Fruit fly (Drosophila melanogaster) whole organism, wandering third instar larva: ENCODE results near the gene CG42676.
A peak's percentile ranks its signal among the peaks of the same experiment; 100 is the strongest.

Experiments
- Abd-B ChIP-seq: fragments of >200 bp; optimal IDR thresholded peaks from 2 replicates; lab custom pipeline; 2017; ENCODE audit warnings: missing biosample characterization, missing genetic modification characterization
- Dfd ChIP-seq: fragments of >200 bp; optimal IDR thresholded peaks from 2 replicates; lab custom pipeline; 2017; ENCODE audit warnings: missing biosample characterization, missing genetic modification characterization
- Dif ChIP-seq: fragments of 200-275, 200-300 bp; sonication (Bioruptor generic); optimal IDR thresholded peaks from 2 replicates; lab custom pipeline; 2018; ENCODE audit warnings: missing biosample characterization, missing genetic modification characterization; ENCODE audit not compliant: partially characterized antibody
- GATAd ChIP-seq: sonication (Bioruptor generic); optimal IDR thresholded peaks from 2 replicates; lab custom pipeline; 2016; ENCODE audit warnings: missing biosample characterization, missing genetic modification characterization
- HLH106 ChIP-seq: fragments of 200-800 bp; optimal IDR thresholded peaks from 3 replicates; lab custom pipeline; 2019; ENCODE audit warnings: missing biosample characterization, mild to moderate bottlenecking, missing genetic modification characterization, moderate library complexity
- Hr83 ChIP-seq: fragments of 200-300 bp; sonication (Bioruptor generic); optimal IDR thresholded peaks from 2 replicates; lab custom pipeline; 2016; ENCODE audit warnings: missing biosample characterization, mild to moderate bottlenecking, missing genetic modification characterization, moderate library complexity; ENCODE audit not compliant: poor library complexity, severe bottlenecking
- Mio ChIP-seq: sonication (Bioruptor generic); optimal IDR thresholded peaks from 2 replicates; lab custom pipeline; 2016; ENCODE audit warnings: missing biosample characterization, missing genetic modification characterization
- Myc ChIP-seq: fragments of >200 bp; optimal IDR thresholded peaks from 2 replicates; lab custom pipeline; 2017
- N ChIP-seq: fragments of >200 bp; optimal IDR thresholded peaks from 2 replicates; lab custom pipeline; 2018; ENCODE audit warnings: missing biosample characterization, missing external identifiers, missing genetic modification characterization
- Rel ChIP-seq, 2 experiments: fragments of 200-800 bp; sonication (Bioruptor generic) in 1 of 2; optimal IDR thresholded peaks; 2 replicates in 1 of 2; 3 replicates in 1 of 2; lab custom pipeline; 2016 to 2019; ENCODE audit warnings: mild to moderate bottlenecking in 2 of 2, missing biosample characterization in 2 of 2, missing genetic modification characterization in 2 of 2, moderate library complexity in 1 of 2
- Sp1 ChIP-seq: fragments of 200-800 bp; sonication (Bioruptor generic); optimal IDR thresholded peaks from 3 replicates; lab custom pipeline; 2019; ENCODE audit warnings: missing biosample characterization, mild to moderate bottlenecking, missing genetic modification characterization, moderate library complexity
- Vsx2 ChIP-seq: fragments of 200-300, 225-300 bp; sonication (Bioruptor generic); optimal IDR thresholded peaks from 2 replicates; lab custom pipeline; 2018; ENCODE audit warnings: missing biosample characterization, missing genetic modification characterization; ENCODE audit not compliant: partially characterized antibody
- br ChIP-seq: fragments of 200-800 bp; sonication (Bioruptor generic); optimal IDR thresholded peaks from 2 replicates; lab custom pipeline; 2016; ENCODE audit warnings: missing biosample characterization, missing genetic modification characterization
- brk ChIP-seq: fragments of 200-800 bp; sonication (Bioruptor generic); optimal IDR thresholded peaks from 2 replicates; lab custom pipeline; 2016; ENCODE audit warnings: missing biosample characterization, mild to moderate bottlenecking, missing genetic modification characterization
- dsf ChIP-seq: sonication (Bioruptor generic); optimal IDR thresholded peaks from 2 replicates; lab custom pipeline; 2016; ENCODE audit warnings: missing biosample characterization, missing genetic modification characterization, borderline replicate concordance
- ey ChIP-seq: fragments of 200-800 bp; sonication (Bioruptor generic); optimal IDR thresholded peaks from 2 replicates; lab custom pipeline; 2016; ENCODE audit warnings: missing biosample characterization, missing genetic modification characterization
- foxo ChIP-seq, 2 experiments: fragments of 200-800 bp; sonication (Bioruptor generic); optimal IDR thresholded peaks; 2 replicates in 1 of 2; 3 replicates in 1 of 2; lab custom pipeline; 2016 to 2017; ENCODE audit warnings: missing biosample characterization in 2 of 2, missing genetic modification characterization in 2 of 2
- fru ChIP-seq: fragments of 200-800 bp; sonication (Bioruptor generic); optimal IDR thresholded peaks from 3 replicates; lab custom pipeline; 2016; ENCODE audit warnings: missing biosample characterization, mild to moderate bottlenecking, missing genetic modification characterization
- lola ChIP-seq: fragments of >200 bp; optimal IDR thresholded peaks from 2 replicates; lab custom pipeline; 2017; ENCODE audit warnings: missing biosample characterization, missing genetic modification characterization
- rgr ChIP-seq: fragments of 200-800 bp; sonication (Bioruptor generic); optimal IDR thresholded peaks from 3 replicates; lab custom pipeline; 2016; ENCODE audit warnings: missing biosample characterization, mild to moderate bottlenecking, missing genetic modification characterization
- sage ChIP-seq: fragments of 200-800 bp; sonication (Bioruptor generic); optimal IDR thresholded peaks from 2 replicates; lab custom pipeline; 2016; ENCODE audit warnings: missing biosample characterization, mild to moderate bottlenecking, missing genetic modification characterization
- woc ChIP-seq: sonication (Bioruptor generic); optimal IDR thresholded peaks from 2 replicates; lab custom pipeline; 2016; ENCODE audit warnings: missing biosample characterization, mild to moderate bottlenecking, missing genetic modification characterization

Gene CG42676

dm6 chr3L:1850498-1850897 is 47.6 kb downstream of the CG42676 start:
- no peak for TF ChIP-seq Mio (GFP tag; lab: Kevin White, UChicago)
- peak; percentile 14 for TF ChIP-seq N (GFP tag; lab: Kevin White, UChicago)
- TF ChIP-seq Myc (lab: Kevin White, UChicago), result peak; percentile 67
- TF ChIP-seq foxo (GFP tag; optimal IDR thresholded peaks at IDR 0.05; lab: Kevin White, UChicago), result no peak
- no peak for TF ChIP-seq GATAd (GFP tag; lab: Kevin White, UChicago)
- TF ChIP-seq Rel (GFP tag; optimal IDR thresholded peaks at IDR 0.05; lab: Kevin White, UChicago), result no peak
- TF ChIP-seq Rel (tag; optimal IDR thresholded peaks at IDR 0.05; lab: Kevin White, UChicago), result no peak
- TF ChIP-seq Vsx2 (GFP tag; lab: Kevin White, UChicago), result peak; percentile 52
- TF ChIP-seq, all 38 proteins: peak for 3

dm6 chr3L:1853277-1853676 is 50.4 kb downstream of the CG42676 start:
- TF ChIP-seq Rel (GFP tag; optimal IDR thresholded peaks at IDR 0.05; lab: Kevin White, UChicago) (no peak), Rel (tag; optimal IDR thresholded peaks at IDR 0.05; lab: Kevin White, UChicago) (no peak), HLH106 (tag; lab: Kevin White, UChicago) (no peak), N (GFP tag; lab: Kevin White, UChicago) (no peak), dsf (GFP tag; lab: Kevin White, UChicago) (no peak), GATAd (GFP tag; lab: Kevin White, UChicago) (no peak), brk (GFP tag; lab: Kevin White, UChicago) (no peak), lola (GFP tag; lab: Kevin White, UChicago) (no peak)
- TF ChIP-seq, all 38 proteins: peak for 0

DNA sequence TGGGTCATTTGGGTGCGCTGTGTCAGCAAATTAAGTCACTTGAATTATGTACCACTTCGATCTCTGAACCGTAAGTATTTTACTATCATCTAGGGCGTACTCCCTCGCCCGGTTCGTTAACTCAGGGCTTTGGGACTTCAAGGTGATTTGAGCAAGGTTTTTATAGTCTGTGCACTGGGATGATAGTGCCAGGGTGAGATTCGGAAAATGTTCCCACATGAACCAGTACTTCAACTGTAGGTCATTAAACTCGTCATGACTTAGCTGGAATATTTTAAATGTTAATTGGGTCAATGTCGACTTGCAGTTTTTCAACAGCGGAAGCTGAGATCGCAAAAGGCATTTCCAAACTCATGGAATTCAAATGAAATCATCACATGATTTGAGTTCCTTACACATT is 52.6 kb downstream of the CG42676 start, which contains the start of gene CNMa:
CNMa (minus strand) TSS at position 101 of the 400 bp plus-strand sequence.
- TF ChIP-seq Abd-B (GFP tag; lab: Kevin White, UChicago), result no peak
- TF ChIP-seq woc (GFP tag; lab: Kevin White, UChicago), result no peak
- TF ChIP-seq Vsx2 (GFP tag; lab: Kevin White, UChicago), result no peak
- no peak for TF ChIP-seq lola (GFP tag; lab: Kevin White, UChicago)
- TF ChIP-seq Hr83 (GFP tag; lab: Kevin White, UChicago), result no peak
- TF ChIP-seq Myc (lab: Kevin White, UChicago), result no peak
- no peak for TF ChIP-seq HLH106 (tag; lab: Kevin White, UChicago)
- no peak for TF ChIP-seq Dfd (GFP tag; lab: Kevin White, UChicago)
- no peak for TF ChIP-seq Sp1 (GFP tag; lab: Kevin White, UChicago)
- TF ChIP-seq sage (GFP tag; lab: Kevin White, UChicago), result no peak
- TF ChIP-seq rgr (GFP tag; lab: Kevin White, UChicago), result no peak
- no peak for TF ChIP-seq N (GFP tag; lab: Kevin White, UChicago)
- no peak for TF ChIP-seq Mio (GFP tag; lab: Kevin White, UChicago)
- no peak for TF ChIP-seq br (GFP tag; lab: Kevin White, UChicago)
- TF ChIP-seq ey (GFP tag; lab: Kevin White, UChicago), result no peak
- TF ChIP-seq Dif (GFP tag; lab: Kevin White, UChicago), result no peak
- no peak for TF ChIP-seq fru (GFP tag; lab: Kevin White, UChicago)
- TF ChIP-seq, all 38 proteins: peak for 0
